Worm (Caenorhabditis elegans): ENCODE measurements around the gene F59A7.12.

DNA sequence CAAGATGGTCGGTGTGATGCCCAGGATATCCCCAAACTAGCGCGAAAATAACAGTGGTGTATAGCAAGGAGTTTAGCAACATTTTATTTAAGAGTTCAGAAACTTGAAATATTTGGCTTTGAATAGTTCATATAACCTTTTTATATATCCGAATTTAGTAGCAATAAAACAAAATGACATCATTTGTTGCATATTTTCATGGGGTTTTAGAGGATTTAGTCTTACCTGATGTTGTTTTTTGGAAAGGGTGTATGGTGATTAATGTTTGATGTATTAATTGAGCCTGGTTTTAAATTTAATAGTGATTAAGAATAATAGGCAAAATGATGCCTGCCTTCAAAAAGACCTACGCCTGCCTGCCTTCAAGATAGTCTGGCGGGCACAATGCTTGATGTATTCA, 13.5 kb upstream of the F59A7.12 start, which contains the start of gene F59A7.2:
- TF ChIP-seq hlh-6 (tag; optimal IDR thresholded peaks at IDR 0.05) (no peak), nhr-232 (tag; optimal IDR thresholded peaks at IDR 0.05) (no peak), pha-4 (tag; optimal IDR thresholded peaks at IDR 0.05) (no peak), hlh-15 (tag; optimal IDR thresholded peaks at IDR 0.05) (no peak), elt-2 (tag; optimal IDR thresholded peaks at IDR 0.05) (no peak), nhr-11 (tag; optimal IDR thresholded peaks at IDR 0.05) (no peak), fkh-10 (GFP tag; optimal IDR thresholded peaks at IDR 0.05) (no peak), hlh-8 (tag; optimal IDR thresholded peaks at IDR 0.05) (no peak), ceh-31 (tag; optimal IDR thresholded peaks at IDR 0.05) (no peak), sox-4 (tag; optimal IDR thresholded peaks at IDR 0.05) (no peak), ceh-34 (tag; optimal IDR thresholded peaks at IDR 0.05) (no peak)
